Fruit fly (Drosophila melanogaster) whole organism, embryonic: ENCODE results near the gene red.

Experiments used
- Bgb ChIP-seq: fragments of 200-800 bp; sonication (Bioruptor generic); IDR thresholded peaks from 2 replicates; pipeline ENCODE4 v1.3.6; 2022; ENCODE audit warnings: missing biosample characterization, missing genetic modification characterization; ENCODE audit not compliant: partially characterized antibody
- CG12236 ChIP-seq: fragments of 200-800 bp; sonication (Bioruptor generic); optimal IDR thresholded peaks from 2 replicates; lab custom pipeline; 2016; ENCODE audit warnings: missing biosample characterization, missing genetic modification characterization
- CG14667 ChIP-seq: fragments of 200-800 bp; sonication (Bioruptor generic); IDR thresholded peaks from 2 replicates; pipeline ENCODE4 v1.3.6; 2022; ENCODE audit warnings: missing biosample characterization, missing genetic modification characterization
- CG17359 ChIP-seq: fragments of 200-800 bp; sonication (Bioruptor generic); optimal IDR thresholded peaks from 3 replicates; lab custom pipeline; 2018; ENCODE audit warnings: missing biosample characterization, mild to moderate bottlenecking, missing genetic modification characterization, moderate library complexity
- CG17612 ChIP-seq: fragments of 200-800 bp; sonication (Bioruptor generic); IDR thresholded peaks from 2 replicates; pipeline ENCODE4 v1.3.6; 2022; ENCODE audit warnings: missing biosample characterization, missing genetic modification characterization
- CG18599 ChIP-seq: fragments of 200-800 bp; sonication (Bioruptor generic); optimal IDR thresholded peaks from 3 replicates; lab custom pipeline; 2017; ENCODE audit warnings: missing biosample characterization, missing genetic modification characterization, mild to moderate bottlenecking, moderate library complexity, missing genetic modification reagents
- CG2712 ChIP-seq: fragments of 200-800 bp; optimal IDR thresholded peaks from 3 replicates; lab custom pipeline; 2019; ENCODE audit warnings: missing biosample characterization, mild to moderate bottlenecking, missing genetic modification characterization, moderate library complexity
- CG30020 ChIP-seq: fragments of 200-800 bp; optimal IDR thresholded peaks from 2 replicates; lab custom pipeline; 2019; ENCODE audit warnings: missing biosample characterization, mild to moderate bottlenecking, missing genetic modification characterization, moderate library complexity
- CG3726 ChIP-seq: fragments of 200-800 bp; sonication (Bioruptor generic); IDR thresholded peaks from 3 replicates; pipeline ENCODE4, ENCODE4 v1.3.6; 2022; ENCODE audit warnings: missing biosample characterization, missing genetic modification characterization
- CG42726 ChIP-seq: fragments of 200-800 bp; sonication (Bioruptor generic); IDR thresholded peaks from 2 replicates; pipeline ENCODE4 v1.3.6; 2022; ENCODE audit warnings: missing biosample characterization, missing genetic modification characterization; ENCODE audit not compliant: partially characterized antibody
- CG4617 ChIP-seq: fragments of 200-800 bp; sonication (Bioruptor generic); optimal IDR thresholded peaks from 3 replicates; lab custom pipeline; 2016; ENCODE audit warnings: missing biosample characterization, missing genetic modification characterization, borderline replicate concordance
- CG5245 ChIP-seq: fragments of 200-800 bp; sonication (Bioruptor generic); optimal IDR thresholded peaks from 3 replicates; lab custom pipeline; 2016; ENCODE audit warnings: missing biosample characterization, missing genetic modification characterization
- CG6272 ChIP-seq: fragments of 200-800 bp; sonication (Bioruptor generic); IDR thresholded peaks from 2 replicates; pipeline ENCODE4 v1.3.6; 2022; ENCODE audit warnings: missing biosample characterization, missing genetic modification characterization
- CG6854 ChIP-seq: fragments of 200-800 bp; sonication (Bioruptor generic); optimal IDR thresholded peaks from 3 replicates; lab custom pipeline; 2017; ENCODE audit warnings: missing biosample characterization, mild to moderate bottlenecking, missing genetic modification characterization
- CG8478 ChIP-seq: fragments of >200 bp; optimal IDR thresholded peaks from 2 replicates; lab custom pipeline; 2018
- Camta ChIP-seq: fragments of 200-800 bp; sonication (Bioruptor generic); optimal IDR thresholded peaks from 2 replicates; lab custom pipeline; 2016; ENCODE audit warnings: missing biosample characterization, missing genetic modification characterization
- CkIIα-i1 ChIP-seq: fragments of 200-800 bp; sonication (Bioruptor generic); IDR thresholded peaks from 2 replicates; pipeline ENCODE4 v1.3.6; 2022; ENCODE audit warnings: missing biosample characterization, missing genetic modification characterization
- Dip2 ChIP-seq: fragments of 200-800 bp; sonication (Bioruptor generic); IDR thresholded peaks from 2 replicates; pipeline ENCODE4 v1.3.6; 2022; ENCODE audit warnings: missing biosample characterization, missing genetic modification characterization
- E2f1 ChIP-seq: fragments of 200-800 bp; sonication (Bioruptor generic); IDR thresholded peaks from 2 replicates; pipeline ENCODE4 v1.3.6; 2022; ENCODE audit warnings: missing biosample characterization, missing genetic modification characterization
- Kr ChIP-seq: fragments of 200-800 bp; sonication (Bioruptor generic); optimal IDR thresholded peaks from 2 replicates; lab custom pipeline; 2017; ENCODE audit warnings: missing biosample characterization, mild to moderate bottlenecking, missing genetic modification characterization
- MESR4 ChIP-seq: fragments of 200-800 bp; sonication (Bioruptor generic); optimal IDR thresholded peaks from 2 replicates; lab custom pipeline; 2018; ENCODE audit warnings: missing biosample characterization, mild to moderate bottlenecking, missing genetic modification characterization, moderate library complexity
- Mad ChIP-seq: fragments of 200-800 bp; sonication (Bioruptor generic); optimal IDR thresholded peaks from 2 replicates; lab custom pipeline; 2016; ENCODE audit warnings: missing biosample characterization, missing genetic modification characterization
- Meics ChIP-seq: fragments of 200-800 bp; sonication (Bioruptor generic); optimal IDR thresholded peaks from 2 replicates; lab custom pipeline; 2017; ENCODE audit warnings: missing biosample characterization, mild to moderate bottlenecking, missing genetic modification characterization
- Taf1 ChIP-seq: fragments of 200-800 bp; sonication (Bioruptor generic); IDR thresholded peaks from 2 replicates; pipeline ENCODE4 v1.3.6; 2022; ENCODE audit warnings: missing biosample characterization, missing genetic modification characterization
- Usf ChIP-seq: fragments of 200-800 bp; sonication (Bioruptor generic); optimal IDR thresholded peaks from 2 replicates; lab custom pipeline; 2017; ENCODE audit warnings: missing genotype, missing biosample characterization, missing genetic modification characterization
- ara ChIP-seq: fragments of 200-800 bp; sonication (Bioruptor generic); IDR thresholded peaks from 2 replicates; pipeline ENCODE4 v1.3.6; 2022; ENCODE audit warnings: missing biosample characterization, missing genetic modification characterization
- ash1 ChIP-seq: fragments of 200-800 bp; sonication (Bioruptor generic); optimal IDR thresholded peaks from 2 replicates; lab custom pipeline; 2018; ENCODE audit warnings: missing biosample characterization, mild to moderate bottlenecking, missing genetic modification characterization
- ato ChIP-seq: fragments of 200-800 bp; sonication (Bioruptor generic); IDR thresholded peaks from 2 replicates; pipeline ENCODE4 v1.3.6; 2022; ENCODE audit warnings: missing biosample characterization, missing genetic modification characterization; ENCODE audit not compliant: partially characterized antibody
- bab2 ChIP-seq: fragments of 200-800 bp; sonication (Bioruptor generic); optimal IDR thresholded peaks from 2 replicates; lab custom pipeline; 2016; ENCODE audit warnings: missing biosample characterization, missing genetic modification characterization
- bigmax ChIP-seq: fragments of 200-800 bp; sonication (Bioruptor generic); optimal IDR thresholded peaks from 2 replicates; lab custom pipeline; 2018; ENCODE audit warnings: missing biosample characterization, mild to moderate bottlenecking, missing genetic modification characterization
- caup ChIP-seq: fragments of 200-800 bp; sonication (Bioruptor generic); optimal IDR thresholded peaks from 3 replicates; lab custom pipeline; 2017; ENCODE audit warnings: missing biosample characterization, mild to moderate bottlenecking, missing genetic modification characterization, moderate library complexity; ENCODE audit not compliant: severe bottlenecking
- corto ChIP-seq: fragments of 200-800 bp; sonication (Bioruptor generic); optimal IDR thresholded peaks from 2 replicates; lab custom pipeline; 2016; ENCODE audit warnings: missing biosample characterization, mild to moderate bottlenecking, missing genetic modification characterization, moderate library complexity
- dati ChIP-seq: fragments of 200-800 bp; sonication (Bioruptor generic); IDR thresholded peaks from 2 replicates; pipeline ENCODE4 v1.3.6; 2022; ENCODE audit warnings: missing biosample characterization, missing genetic modification characterization
- dm ChIP-seq: fragments of 200-800 bp; sonication (Bioruptor generic); optimal IDR thresholded peaks from 3 replicates; lab custom pipeline; 2016; ENCODE audit warnings: missing biosample characterization, missing genetic modification characterization
- esg ChIP-seq: fragments of 200-800 bp; sonication (Bioruptor generic); conservative IDR thresholded peaks from 2 replicates; pipeline ENCODE4 v1.3.6; 2022; ENCODE audit warnings: missing biosample characterization, missing genetic modification characterization
- gcm ChIP-seq: fragments of 200-800 bp; sonication (Bioruptor generic); optimal IDR thresholded peaks from 2 replicates; lab custom pipeline; 2019; ENCODE audit warnings: missing biosample characterization, mild to moderate bottlenecking, missing genetic modification characterization, moderate library complexity
- grau ChIP-seq: fragments of 200-800 bp; optimal IDR thresholded peaks from 3 replicates; lab custom pipeline; 2019; ENCODE audit warnings: missing biosample characterization, mild to moderate bottlenecking, missing genetic modification characterization, moderate library complexity
- ham ChIP-seq: fragments of 200-800 bp; sonication (Bioruptor generic); IDR thresholded peaks from 2 replicates; pipeline ENCODE4 v1.3.6; 2022; ENCODE audit warnings: missing biosample characterization, missing genetic modification characterization
- hb ChIP-seq: fragments of 200-800 bp; sonication (Bioruptor generic); IDR thresholded peaks from 3 replicates; pipeline ENCODE4 v1.3.6; 2022; ENCODE audit warnings: missing biosample characterization, missing genetic modification characterization; ENCODE audit not compliant: partially characterized antibody
- her ChIP-seq: fragments of 200-800 bp; sonication (Bioruptor generic); optimal IDR thresholded peaks from 2 replicates; lab custom pipeline; 2016; ENCODE audit warnings: missing biosample characterization, missing genetic modification characterization
- kah ChIP-seq: fragments of 200-800 bp; sonication (Bioruptor generic); optimal IDR thresholded peaks from 2 replicates; lab custom pipeline; 2018; ENCODE audit warnings: missing biosample characterization, mild to moderate bottlenecking, missing genetic modification characterization
- nom ChIP-seq: fragments of 200-800 bp; sonication (Bioruptor generic); optimal IDR thresholded peaks from 2 replicates; lab custom pipeline; 2017; ENCODE audit warnings: missing biosample characterization, missing genetic modification characterization, mild to moderate bottlenecking, moderate library complexity, missing genetic modification reagents
- oc ChIP-seq: fragments of 200-800 bp; sonication (Bioruptor generic); optimal IDR thresholded peaks from 2 replicates; lab custom pipeline; 2018; ENCODE audit warnings: missing biosample characterization, mild to moderate bottlenecking, missing genetic modification characterization, moderate library complexity
- odd ChIP-seq: fragments of 200-800 bp; sonication (Bioruptor generic); optimal IDR thresholded peaks from 2 replicates; lab custom pipeline; 2017; ENCODE audit warnings: missing biosample characterization, mild to moderate bottlenecking, missing genetic modification characterization
- pb ChIP-seq: fragments of 200-800 bp; sonication (Bioruptor generic); optimal IDR thresholded peaks from 3 replicates; lab custom pipeline; 2016; ENCODE audit warnings: missing biosample characterization, missing genetic modification characterization
- pita ChIP-seq: fragments of 200-800 bp; sonication (Bioruptor generic); optimal IDR thresholded peaks from 2 replicates; lab custom pipeline; 2017; ENCODE audit warnings: missing biosample characterization, mild to moderate bottlenecking, missing genetic modification characterization
- rib ChIP-seq: fragments of 200-800 bp; sonication (Bioruptor generic); IDR thresholded peaks from 2 replicates; pipeline ENCODE4 v1.3.6; 2022; ENCODE audit warnings: missing biosample characterization, missing genetic modification characterization
- sima ChIP-seq: fragments of 200-800 bp; sonication (Bioruptor generic); optimal IDR thresholded peaks from 2 replicates; lab custom pipeline; 2016; ENCODE audit warnings: missing biosample characterization, missing genetic modification characterization
- tna ChIP-seq: fragments of 200-800 bp; sonication (Bioruptor generic); IDR thresholded peaks from 2 replicates; pipeline ENCODE4 v1.3.6; 2022; ENCODE audit warnings: missing biosample characterization, missing genetic modification characterization; ENCODE audit not compliant: partially characterized antibody
- wor ChIP-seq: fragments of 200-800 bp; sonication (Bioruptor generic); IDR thresholded peaks from 2 replicates; pipeline ENCODE4 v1.3.6; 2022; ENCODE audit warnings: missing biosample characterization, missing genetic modification characterization

The red gene

dm6 chr3R:14277894-14278522 is 10.9 kb upstream of the red start (continued):
- no peak for TF ChIP-seq MESR4 (GFP tag; lab: Kevin White, UChicago)
- no peak for TF ChIP-seq Bgb (GFP tag; lab: Robert Waterston, UW)
- TF ChIP-seq E2f1 (GFP tag; lab: Robert Waterston, UW) = peak; percentile 71
- TF ChIP-seq CG17612 = 0 out of 2 replicates have a peak, but pooled peaks have one; percentile 40
- TF ChIP-seq Camta (GFP tag; lab: Kevin White, UChicago) = peak; percentile 7
- TF ChIP-seq CG4617 (GFP tag; lab: Kevin White, UChicago) = peak; percentile 7
- no peak for TF ChIP-seq pb
- no peak for TF ChIP-seq CG17359 (tag; lab: Kevin White, UChicago)
- peak; percentile 72 for TF ChIP-seq CG14667 (GFP tag; lab: Robert Waterston, UW)
- no peak for TF ChIP-seq CkIIα-i1 (GFP tag; lab: Robert Waterston, UW)
- TF ChIP-seq wor (GFP tag; lab: Robert Waterston, UW) = no peak
- peak; percentile 97 for TF ChIP-seq nom (GFP tag; lab: Kevin White, UChicago)
- TF ChIP-seq gcm (GFP tag; lab: Kevin White, UChicago) = no peak
- no peak for TF ChIP-seq CG8478
- no peak for TF ChIP-seq rib (GFP tag; lab: Robert Waterston, UW)
- TF ChIP-seq hb (GFP tag; lab: Robert Waterston, UW) = no peak
- TF ChIP-seq ara (GFP tag; lab: Robert Waterston, UW) = peak; percentile 87
- TF ChIP-seq grau = peak; percentile 83
- peak; percentile 65 for TF ChIP-seq CG6854
- TF ChIP-seq esg (GFP tag; lab: Robert Waterston, UW) = peak; percentile 69
- TF ChIP-seq caup = peak; percentile 75
- TF ChIP-seq Usf (GFP tag; lab: Kevin White, UChicago) = peak; percentile 39
- TF ChIP-seq Taf1 (GFP tag; lab: Robert Waterston, UW) = peak; percentile 53; the same call in 1 of the 2 replicates
- peak; percentile 95 for TF ChIP-seq corto (GFP tag; lab: Kevin White, UChicago)
- 0 out of 2 replicates have a peak, but pooled peaks have one; percentile 49 for TF ChIP-seq dati
- peak; percentile 71 for TF ChIP-seq CG6272 (GFP tag; lab: Robert Waterston, UW)
- peak; percentile 79 for TF ChIP-seq Kr (GFP tag; lab: Kevin White, UChicago)
- peak; percentile 25 for TF ChIP-seq Mad
- TF ChIP-seq CG18599 (GFP tag; lab: Kevin White, UChicago) = peak; percentile 92
- TF ChIP-seq Meics (GFP tag; lab: Kevin White, UChicago) = peak; percentile 80
- no peak for TF ChIP-seq Dip2
- no peak for TF ChIP-seq dm (GFP tag; lab: Kevin White, UChicago)
- TF ChIP-seq her (GFP tag; lab: Kevin White, UChicago) = no peak
- peak; percentile 92 for TF ChIP-seq CG2712 (tag; lab: Kevin White, UChicago)
- no peak for TF ChIP-seq ato (GFP tag; lab: Robert Waterston, UW)
- TF ChIP-seq bigmax (GFP tag; lab: Kevin White, UChicago) = no peak
- no peak for TF ChIP-seq CG30020 (tag; lab: Kevin White, UChicago)
- TF ChIP-seq tna (GFP tag; lab: Robert Waterston, UW) = no peak
- no peak for TF ChIP-seq ham (GFP tag; lab: Robert Waterston, UW)
- TF ChIP-seq bab2 (GFP tag; lab: Kevin White, UChicago) = peak; percentile 41
- TF ChIP-seq pita = no peak
- no peak for TF ChIP-seq CG12236 (GFP tag; lab: Kevin White, UChicago)
- peak; percentile 43 for TF ChIP-seq kah (GFP tag; lab: Kevin White, UChicago)
- TF ChIP-seq CG42726 (GFP tag; lab: Robert Waterston, UW) = no peak
- TF ChIP-seq CG5245 (GFP tag; lab: Kevin White, UChicago) = peak; percentile 47
- no peak for TF ChIP-seq CG3726
- peak; percentile 62 for TF ChIP-seq oc (tag; lab: Kevin White, UChicago)
- TF ChIP-seq ash1 (GFP tag; lab: Kevin White, UChicago) = no peak
- TF ChIP-seq odd (GFP tag; lab: Kevin White, UChicago) = no peak
- no peak for TF ChIP-seq sima (GFP tag; lab: Kevin White, UChicago)
